Worm (Caenorhabditis elegans) whole organism, L4 larva: ENCODE measurements around the gene spp-7.

Experiments used
- F49E8.2 ChIP-seq: sonication (generic microtip); optimal IDR thresholded peaks from 2 replicates; lab custom pipeline; 2016; ENCODE audit warnings: missing compliant biosample characterization, mild to moderate bottlenecking, missing genetic modification characterization, borderline replicate concordance
- T20F7.1 ChIP-seq: fragments of 200-800 bp; sonication (Bioruptor generic); optimal IDR thresholded peaks from 2 replicates; lab custom pipeline; 2018; ENCODE audit warnings: mild to moderate bottlenecking, missing genetic modification characterization, missing compliant biosample characterization
- Y48G9A.11 ChIP-seq: fragments of 200-800 bp; sonication (Bioruptor generic); IDR thresholded peaks from 2 replicates; pipeline ENCODE4 v1.3.6; 2022; ENCODE audit warnings: missing genetic modification reagents, missing genetic modification characterization, missing compliant biosample characterization
- Y75B8A.6 ChIP-seq: fragments of 200-800 bp; sonication (Bioruptor generic); IDR thresholded peaks from 2 replicates; pipeline ENCODE4 v1.3.6; 2022; ENCODE audit warnings: missing genetic modification reagents, missing genetic modification characterization, missing compliant biosample characterization
- aha-1 ChIP-seq: fragments of 150-350 bp; peaks from one replicate; lab custom pipeline; 2014; ENCODE audit warnings: missing biosample characterization, missing genetic modification characterization
- arid-1 ChIP-seq: fragments of 200-800 bp; sonication (Bioruptor generic); conservative IDR thresholded peaks from 2 replicates; pipeline ENCODE4 v1.3.6; 2022; ENCODE audit warnings: missing genetic modification reagents, missing genetic modification characterization, missing compliant biosample characterization
- attf-4 ChIP-seq: sonication (generic microtip); optimal IDR thresholded peaks from 3 replicates; lab custom pipeline; 2017; ENCODE audit warnings: missing biosample characterization, missing genetic modification characterization
- ceh-20 ChIP-seq: fragments of 200-800 bp; sonication (Bioruptor generic); IDR thresholded peaks from 2 replicates; pipeline ENCODE4 v1.3.6; 2022; ENCODE audit warnings: missing genetic modification reagents, missing genetic modification characterization, missing compliant biosample characterization
- ceh-28 ChIP-seq: fragments of 150-350 bp; optimal IDR thresholded peaks from 2 replicates; lab custom pipeline; 2014; ENCODE audit warnings: missing biosample characterization, missing genetic modification reagents, missing genetic modification characterization
- ceh-44 ChIP-seq: fragments of 200-800 bp; sonication (Bioruptor generic); IDR thresholded peaks from 2 replicates; pipeline ENCODE4 v1.3.6; 2022; ENCODE audit warnings: missing genetic modification reagents, missing genetic modification characterization, missing compliant biosample characterization
- ceh-62 ChIP-seq: sonication (generic microtip); optimal IDR thresholded peaks from 2 replicates; lab custom pipeline; 2017; ENCODE audit warnings: missing biosample characterization, missing genetic modification characterization
- cey-2 ChIP-seq: sonication (generic microtip); optimal IDR thresholded peaks from 3 replicates; lab custom pipeline; 2017; ENCODE audit warnings: missing genetic modification characterization, mild to moderate bottlenecking, missing compliant biosample characterization, antibody characterized with exemption, borderline replicate concordance; ENCODE audit not compliant: insufficient read depth
- daf-12 ChIP-seq: fragments of 150-350 bp; optimal IDR thresholded peaks from 2 replicates; lab custom pipeline; 2014; ENCODE audit warnings: missing biosample characterization, missing genetic modification reagents, missing genetic modification characterization
- daf-8 ChIP-seq: fragments of 200-800 bp; sonication (Bioruptor generic); IDR thresholded peaks from 2 replicates; pipeline ENCODE4 v1.3.6; 2022; ENCODE audit warnings: missing genetic modification characterization, missing compliant biosample characterization
- duxl-1 ChIP-seq: sonication (generic microtip); optimal IDR thresholded peaks from 2 replicates; lab custom pipeline; 2016; ENCODE audit warnings: mild to moderate bottlenecking, missing genetic modification characterization, moderate library complexity, missing compliant biosample characterization; ENCODE audit not compliant: poor library complexity
- dve-1 ChIP-seq: sonication (generic microtip); optimal IDR thresholded peaks from 2 replicates; lab custom pipeline; 2017; ENCODE audit warnings: antibody characterized with exemption, mild to moderate bottlenecking, missing genetic modification characterization, missing compliant biosample characterization; ENCODE audit not compliant: insufficient read depth
- hlh-11 ChIP-seq: fragments of 200-800 bp; sonication (Bioruptor generic); optimal IDR thresholded peaks from 2 replicates; lab custom pipeline; 2018; ENCODE audit warnings: mild to moderate bottlenecking, missing genetic modification characterization, missing compliant biosample characterization
- lin-1 ChIP-seq: fragments of 200-800 bp; sonication (Bioruptor generic); IDR thresholded peaks from 2 replicates; pipeline ENCODE4 v1.3.6; 2022; ENCODE audit warnings: missing genetic modification reagents, missing genetic modification characterization, missing compliant biosample characterization
- lin-38 ChIP-seq: fragments of 200-800 bp; sonication (Bioruptor generic); IDR thresholded peaks from 2 replicates; pipeline ENCODE4 v1.3.6; 2022; ENCODE audit warnings: missing genetic modification reagents, missing genetic modification characterization, missing compliant biosample characterization
- lir-3 ChIP-seq: sonication (generic microtip); optimal IDR thresholded peaks from 2 replicates; lab custom pipeline; 2016; ENCODE audit warnings: mild to moderate bottlenecking, missing genetic modification characterization, missing compliant biosample characterization
- lsy-2 ChIP-seq, 2 experiments: fragments of 150-350 bp in 1 of 2; sonication (generic microtip) in 1 of 2; optimal IDR thresholded peaks; 2 replicates each; lab custom pipeline; 2014 to 2017; ENCODE audit warnings: missing biosample characterization in 2 of 2, missing genetic modification characterization in 2 of 2
- madf-5 ChIP-seq, 2 experiments: fragments of 200-800 bp; sonication (Bioruptor generic); IDR thresholded peaks; 2 replicates each; pipeline ENCODE4 v1.3.6; 2022; ENCODE audit warnings: missing compliant biosample characterization in 2 of 2, missing genetic modification characterization in 2 of 2
- madf-9 ChIP-seq: fragments of 200-800 bp; sonication (Bioruptor generic); conservative IDR thresholded peaks from 2 replicates; pipeline ENCODE4 v1.3.6; 2022; ENCODE audit warnings: missing genetic modification reagents, missing genetic modification characterization, missing compliant biosample characterization
- mdl-1 ChIP-seq, 2 experiments: fragments of 150-350 bp in 1 of 2; sonication (generic microtip) in 1 of 2; optimal IDR thresholded peaks; 2 replicates each; lab custom pipeline; 2014 to 2017; ENCODE audit warnings: missing biosample characterization in 2 of 2, missing genetic modification characterization in 2 of 2
- mdt-29 ChIP-seq: fragments of 200-800 bp; sonication (Bioruptor generic); IDR thresholded peaks from 2 replicates; pipeline ENCODE4 v1.3.6; 2022; ENCODE audit warnings: missing genetic modification reagents, missing genetic modification characterization, missing compliant biosample characterization
- mep-1 ChIP-seq: fragments of 150-350 bp; sonication (generic microtip); optimal IDR thresholded peaks from 3 replicates; lab custom pipeline; 2014; ENCODE audit warnings: missing biosample characterization, missing genetic modification characterization
- mes-2 ChIP-seq: sonication (generic microtip); optimal IDR thresholded peaks from 2 replicates; lab custom pipeline; 2016; ENCODE audit warnings: missing genotype, mild to moderate bottlenecking, missing genetic modification characterization, missing compliant biosample characterization; ENCODE audit not compliant: poor library complexity, severe bottlenecking
- nhr-10 ChIP-seq: fragments of 150-350 bp; optimal IDR thresholded peaks from 2 replicates; lab custom pipeline; 2014; ENCODE audit warnings: missing biosample characterization, missing genetic modification characterization
- nhr-237 ChIP-seq: sonication (generic microtip); optimal IDR thresholded peaks from 2 replicates; lab custom pipeline; 2017; ENCODE audit warnings: missing biosample characterization, missing genetic modification characterization
- nhr-28 ChIP-seq: fragments of 150-350 bp; optimal IDR thresholded peaks from 2 replicates; lab custom pipeline; 2014; ENCODE audit warnings: missing biosample characterization, missing genetic modification characterization
- nhr-6 ChIP-seq: fragments of 150-350 bp; optimal IDR thresholded peaks from 2 replicates; lab custom pipeline; 2014; ENCODE audit warnings: missing biosample characterization, missing genetic modification characterization
- pha-4 ChIP-seq, 2 experiments: fragments of 150-350 bp in 1 of 2; fragments of 200-800 bp in 1 of 2; sonication (Bioruptor generic) in 1 of 2; IDR thresholded peaks in 1 of 2; optimal IDR thresholded peaks in 1 of 2; 2 replicates each; pipeline versions ENCODE4 v1.3.6 to Lab custom; 2014 to 2022; ENCODE audit warnings: missing genetic modification characterization in 2 of 2, missing genetic modification reagents in 2 of 2, missing biosample characterization in 1 of 2, missing compliant biosample characterization in 1 of 2
- pqm-1 ChIP-seq: sonication (generic microtip); optimal IDR thresholded peaks from 2 replicates; lab custom pipeline; 2017; ENCODE audit warnings: missing biosample characterization, missing genetic modification characterization
- saeg-2 ChIP-seq: fragments of 200-800 bp; sonication (Bioruptor generic); IDR thresholded peaks from 2 replicates; pipeline ENCODE4 v1.3.6; 2022; ENCODE audit warnings: missing genetic modification reagents, missing genetic modification characterization, missing compliant biosample characterization
- set-16 ChIP-seq: fragments of 200-800 bp; sonication (Bioruptor generic); IDR thresholded peaks from 2 replicates; pipeline ENCODE4 v1.3.6; 2022; ENCODE audit warnings: missing genetic modification reagents, missing genetic modification characterization, missing compliant biosample characterization
- snpc-1.2 ChIP-seq: fragments of 200-800 bp; sonication (Bioruptor generic); IDR thresholded peaks from 2 replicates; pipeline ENCODE4 v1.3.6; 2022; ENCODE audit warnings: missing genetic modification reagents, missing genetic modification characterization, missing compliant biosample characterization
- spr-1 ChIP-seq: sonication (generic microtip); optimal IDR thresholded peaks from 2 replicates; lab custom pipeline; 2016; ENCODE audit warnings: mild to moderate bottlenecking, missing genetic modification characterization, missing compliant biosample characterization
- tra-1 ChIP-seq: fragments of 200-800 bp; sonication (Bioruptor generic); IDR thresholded peaks from 2 replicates; pipeline ENCODE4 v1.3.6; 2022; ENCODE audit warnings: missing genetic modification reagents, missing genetic modification characterization, missing compliant biosample characterization
- zag-1 ChIP-seq: fragments of 150-350 bp; optimal IDR thresholded peaks from 2 replicates; lab custom pipeline; 2014; ENCODE audit warnings: missing biosample characterization, missing genetic modification characterization
- zfp-3 ChIP-seq: fragments of 200-800 bp; sonication (Bioruptor generic); conservative IDR thresholded peaks from 2 replicates; pipeline ENCODE4 v1.3.6; 2022; ENCODE audit warnings: missing genetic modification reagents, missing genetic modification characterization, missing compliant biosample characterization
- ztf-7 ChIP-seq: fragments of 150-350 bp; optimal IDR thresholded peaks from 2 replicates; lab custom pipeline; 2014; ENCODE audit warnings: missing biosample characterization, missing genetic modification characterization

The spp-7 gene

DNA sequence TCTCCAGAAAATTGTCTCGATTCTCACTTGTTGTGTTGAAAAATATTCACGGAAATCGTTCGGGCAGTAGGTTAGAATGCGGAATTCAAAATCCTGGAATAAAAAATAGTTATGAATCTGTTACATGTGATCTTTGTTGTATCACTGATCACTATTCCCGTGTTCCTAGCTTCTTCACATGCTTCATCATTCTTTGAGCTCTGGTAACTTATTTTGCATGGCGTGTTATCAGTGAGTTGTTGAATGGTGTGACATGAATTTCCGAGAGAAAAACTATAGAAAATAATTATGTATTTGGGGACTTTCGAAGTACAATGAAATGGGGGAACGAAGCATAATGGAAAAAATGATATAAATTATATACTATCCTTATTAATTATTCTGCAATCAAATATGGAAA, 22.0 kb downstream of the spp-7 start (continued):
- TF ChIP-seq hlh-11 (tag; lab: Kevin White, UChicago) (peak; percentile 39), mep-1 (tag; lab: Kevin White, UChicago) (peak; percentile 21), lir-3 (tag; lab: Kevin White, UChicago) (no peak), ceh-62 (tag; lab: Kevin White, UChicago) (no peak), mdt-29 (GFP tag; lab: Robert Waterston, UW) (peak; percentile 63), pha-4 (GFP tag; IDR thresholded peaks at IDR 0.05; lab: Robert Waterston, UW) (0 out of 2 replicates have a peak, but pooled peaks have one; percentile 17), pha-4 (tag; optimal IDR thresholded peaks at IDR 0.05; lab: Kevin White, UChicago) (no peak), set-16 (GFP tag; lab: Robert Waterston, UW) (no peak), arid-1 (GFP tag; lab: Robert Waterston, UW) (no peak), nhr-28 (peak; percentile 39), nhr-6 (tag; lab: Kevin White, UChicago) (no peak)
- TF ChIP-seq, all 104 proteins: peak for 15

DNA sequence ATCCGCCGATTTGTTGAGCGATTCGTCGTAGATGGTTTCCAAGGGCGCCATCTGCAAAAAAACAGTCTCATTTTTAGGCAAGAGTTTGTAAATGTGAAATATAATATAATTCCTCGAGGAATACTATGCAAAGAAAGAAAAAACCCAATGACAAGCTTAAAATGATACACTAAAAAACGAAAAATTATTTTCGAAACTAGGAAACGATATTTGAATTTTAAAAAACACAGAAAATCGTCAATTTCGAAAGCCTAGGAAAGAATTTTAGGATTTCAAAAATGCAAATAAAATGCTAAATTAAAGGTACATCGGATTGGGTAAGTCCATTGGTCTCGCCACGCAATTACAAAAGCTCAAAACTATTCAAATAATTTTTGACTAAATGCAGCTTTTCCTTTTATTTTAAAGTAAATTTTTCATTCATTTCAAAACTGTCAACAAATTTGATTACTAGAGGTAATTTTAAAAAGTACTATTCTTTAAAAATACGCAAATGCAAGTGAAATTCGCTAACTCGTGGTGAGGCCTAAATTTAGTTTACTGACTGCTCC, 24.0 kb downstream of the spp-7 start, which contains the start of the genes htp-1 and ZK616.5:
TSS of gene htp-1 (minus strand) at position 51 of the 551 bp plus-strand sequence.
TSS of gene ZK616.5 (plus strand) at position 423 of the 551 bp plus-strand sequence.
- TF ChIP-seq ceh-20 (no peak), mdl-1 (tag; optimal IDR thresholded peaks at IDR 0.05; lab: Kevin White, UChicago) (no peak), zfp-3 (GFP tag; lab: Robert Waterston, UW) (no peak), T20F7.1 (GFP tag; lab: Kevin White, UChicago) (no peak), mep-1 (tag; lab: Kevin White, UChicago) (no peak), attf-4 (tag; lab: Kevin White, UChicago) (no peak), ceh-62 (tag; lab: Kevin White, UChicago) (no peak), nhr-10 (tag; lab: Kevin White, UChicago) (no peak), spr-1 (tag; lab: Kevin White, UChicago) (no peak), tra-1 (GFP tag; lab: Robert Waterston, UW) (no peak), zag-1 (tag; lab: Kevin White, UChicago) (no peak), lsy-2 (tag; optimal IDR thresholded peaks at IDR 0.05; lab: Kevin White, UChicago) (no peak), ztf-7 (tag; lab: Kevin White, UChicago) (no peak), Y75B8A.6 (no peak)

DNA sequence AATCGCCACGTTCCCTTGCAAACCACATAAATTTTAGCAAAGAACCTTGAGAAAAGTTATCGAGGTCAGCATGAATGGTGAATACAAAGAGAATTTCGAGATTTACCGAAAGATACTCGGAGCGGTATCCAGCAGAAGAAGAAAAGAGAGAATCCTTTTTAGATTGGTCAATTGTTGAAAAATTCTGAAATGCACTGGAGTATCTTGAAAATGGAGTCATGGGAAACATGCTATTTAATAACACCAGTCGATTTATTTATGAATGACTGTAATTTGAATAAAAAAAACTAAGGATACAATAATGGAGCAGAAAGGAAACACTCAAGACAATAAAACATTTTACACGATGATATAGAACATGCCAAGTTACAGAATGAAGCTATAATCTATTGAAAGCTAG, 25.6 kb downstream of the spp-7 start:
- peak; percentile 42; the same call in 1 of the 2 replicates for TF ChIP-seq Y48G9A.11 (GFP tag; lab: Robert Waterston, UW)
- TF ChIP-seq arid-1 (GFP tag; lab: Robert Waterston, UW): no peak
- TF ChIP-seq madf-5 (GFP tag; IDR thresholded peaks at IDR 0.05; lab: Robert Waterston, UW): 0 out of 4 replicates have a peak, but pooled peaks of 1 of the 2 experiments have one; percentile 26
- peak; percentile 85 for TF ChIP-seq aha-1 (tag; lab: Kevin White, UChicago)
- no peak for TF ChIP-seq ceh-28 (tag; lab: Kevin White, UChicago)
- TF ChIP-seq lin-38 (GFP tag; lab: Robert Waterston, UW): 0 out of 2 replicates have a peak, but pooled peaks have one; percentile 22
- TF ChIP-seq snpc-1.2 (GFP tag; lab: Robert Waterston, UW): peak; percentile 84
- no peak for TF ChIP-seq lir-3 (tag; lab: Kevin White, UChicago)
- peak; percentile 56 for TF ChIP-seq F49E8.2 (tag; lab: Kevin White, UChicago)
- TF ChIP-seq ceh-62 (tag; lab: Kevin White, UChicago): no peak

DNA sequence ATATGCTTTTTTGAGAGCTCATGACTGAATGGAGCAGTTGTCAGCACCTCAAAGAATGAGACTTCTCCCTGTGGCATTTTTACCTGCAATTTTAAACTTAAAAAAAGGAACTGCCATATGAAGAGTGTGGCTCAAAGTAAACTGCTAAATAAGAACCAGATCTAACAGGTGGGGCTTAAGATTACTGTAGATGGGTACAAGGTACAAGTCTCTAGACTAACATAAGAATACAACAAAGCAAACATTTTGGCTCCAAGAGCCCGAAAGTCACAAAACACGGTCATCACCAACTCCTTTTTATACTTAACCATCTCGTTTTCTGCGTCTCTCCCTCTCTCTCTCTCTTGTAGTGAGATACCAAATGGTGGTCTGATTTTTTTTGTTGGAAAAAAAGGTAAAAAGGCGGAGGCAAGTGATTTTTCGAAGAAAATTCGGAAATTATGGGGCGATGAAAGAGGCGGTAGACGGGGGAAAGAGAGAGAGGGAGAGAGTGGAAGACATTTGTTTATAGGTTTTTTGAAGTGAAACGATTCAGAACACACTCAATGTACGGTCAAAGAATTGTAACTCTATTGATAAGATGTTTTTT, 27.0 kb downstream of the spp-7 start, which contains the start of gene elo-6:
TSS of gene elo-6 (minus strand) at position 83 of the 589 bp plus-strand sequence.
- no peak for TF ChIP-seq cey-2 (tag; lab: Kevin White, UChicago)
- TF ChIP-seq nhr-6 (tag; lab: Kevin White, UChicago): no peak
- no peak for TF ChIP-seq ceh-44 (GFP tag; lab: Robert Waterston, UW)
- TF ChIP-seq lin-1: peak; percentile 58; the same call in 1 of the 2 replicates
- TF ChIP-seq nhr-237: no peak
- TF ChIP-seq saeg-2 (GFP tag; lab: Robert Waterston, UW): no peak
- no peak for TF ChIP-seq daf-8 (GFP tag; lab: Robert Waterston, UW)
- peak in 1 of 2 experiments; percentile 45 for TF ChIP-seq lsy-2 (tag; optimal IDR thresholded peaks at IDR 0.05; lab: Kevin White, UChicago)
- TF ChIP-seq ztf-7 (tag; lab: Kevin White, UChicago): no peak
- TF ChIP-seq pqm-1: peak; percentile 66
- peak; percentile 71 for TF ChIP-seq nhr-10 (tag; lab: Kevin White, UChicago)
- peak; percentile 75 for TF ChIP-seq dve-1 (tag; lab: Kevin White, UChicago)
- TF ChIP-seq madf-9 (GFP tag; lab: Robert Waterston, UW): 0 out of 2 replicates have a peak, but pooled peaks have one; percentile 20
- TF ChIP-seq zag-1 (tag; lab: Kevin White, UChicago): no peak
- TF ChIP-seq duxl-1 (tag; lab: Kevin White, UChicago): no peak
- peak; percentile 15 for TF ChIP-seq mes-2 (tag; lab: Kevin White, UChicago)
- peak; percentile 93 for TF ChIP-seq nhr-28
- TF ChIP-seq daf-12 (tag; lab: Kevin White, UChicago): no peak
